Worm (Caenorhabditis elegans): ENCODE results near the gene C33A12.19.

The C33A12.19 gene

DNA sequence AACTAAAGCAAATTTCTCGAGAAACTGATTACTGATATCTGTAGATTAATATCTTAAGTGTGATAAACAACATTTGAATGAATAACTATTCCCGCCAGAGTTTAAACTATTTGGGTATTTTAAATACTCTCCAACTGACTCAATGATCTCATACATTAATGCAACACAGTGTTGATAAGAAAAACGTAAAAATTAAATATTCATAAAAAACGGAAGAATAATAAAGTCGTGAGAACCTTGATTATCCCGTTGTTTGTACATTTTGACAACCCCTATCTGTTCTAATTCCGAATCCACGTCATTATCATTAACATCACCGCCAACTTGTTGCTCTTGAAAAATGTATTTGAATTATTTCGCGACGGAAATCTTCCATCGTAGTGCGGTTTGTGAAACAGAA, 12.8 kb downstream of the C33A12.19 start, which contains the start of gene elo-7:
Gene elo-7 (plus strand): TSS at position 301 of the 400 bp plus-strand sequence.
- no peak for TF ChIP-seq dao-5 (tag; optimal IDR thresholded peaks at IDR 0.05)
- no peak for TF ChIP-seq W03F9.2 (tag; optimal IDR thresholded peaks at IDR 0.05)
- TF ChIP-seq him-1 (tag; optimal IDR thresholded peaks at IDR 0.05) = no peak

DNA sequence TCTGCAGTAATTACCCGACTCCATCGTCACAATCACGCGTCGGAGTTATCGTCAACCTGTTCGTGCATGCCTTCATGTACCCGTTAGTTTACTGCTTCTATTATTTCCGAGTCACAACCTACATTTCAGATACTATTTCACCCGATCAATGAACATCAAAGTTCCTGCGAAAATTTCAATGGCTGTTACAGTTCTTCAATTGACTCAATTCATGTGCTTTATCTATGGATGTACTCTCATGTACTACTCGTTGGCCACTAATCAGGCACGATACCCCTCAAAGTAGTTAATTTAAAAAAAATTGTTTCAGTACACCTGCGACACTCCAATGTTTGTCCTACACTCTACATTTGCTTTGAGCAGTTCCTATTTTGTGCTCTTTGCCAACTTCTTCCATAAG, 14.0 kb downstream of the C33A12.19 start:
- TF ChIP-seq W03F9.2 (tag; optimal IDR thresholded peaks at IDR 0.05) (no peak), dao-5 (tag; optimal IDR thresholded peaks at IDR 0.05) (no peak), him-1 (tag; optimal IDR thresholded peaks at IDR 0.05) (no peak)

ce11 chrIV:9533071-9533470, 16.3 kb downstream of the C33A12.19 start, which contains the start of gene F56H11.2:
Gene F56H11.2, minus strand, starts transcription at chrIV:9533171.
- no peak for TF ChIP-seq dao-5 (tag; optimal IDR thresholded peaks at IDR 0.05)
- no peak for TF ChIP-seq him-1 (tag; optimal IDR thresholded peaks at IDR 0.05)
- no peak for TF ChIP-seq W03F9.2 (tag; optimal IDR thresholded peaks at IDR 0.05)

- TF ChIP-seq dao-5 (tag; optimal IDR thresholded peaks at IDR 0.05) (no peak), him-1 (tag; optimal IDR thresholded peaks at IDR 0.05) (no peak), W03F9.2 (tag; optimal IDR thresholded peaks at IDR 0.05) (no peak)
Observed at ce11 chrIV:9534342-9534741, 17.5 kb downstream of the C33A12.19 start.

DNA sequence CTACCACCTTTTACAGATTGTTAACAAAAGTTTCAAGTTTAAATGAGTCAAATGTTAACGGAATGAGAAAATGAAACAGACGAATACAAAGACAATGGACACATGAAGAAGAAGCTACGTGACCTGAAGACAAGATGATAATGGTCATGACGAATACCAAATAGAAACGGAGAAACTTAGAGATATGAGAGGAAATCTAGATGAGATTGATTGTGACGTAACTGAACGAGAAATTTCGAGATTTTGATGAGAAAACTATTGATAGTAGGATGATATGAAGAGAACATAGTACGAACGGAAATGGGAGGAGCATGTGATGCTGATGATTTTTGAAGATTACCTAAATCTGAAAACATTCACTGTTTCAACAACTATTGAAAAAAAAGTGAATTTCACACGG, 18.3 kb downstream of the C33A12.19 start:
- TF ChIP-seq him-1 (tag; optimal IDR thresholded peaks at IDR 0.05) = no peak
- no peak for TF ChIP-seq W03F9.2 (tag; optimal IDR thresholded peaks at IDR 0.05)
- TF ChIP-seq dao-5 (tag; optimal IDR thresholded peaks at IDR 0.05) = no peak

DNA sequence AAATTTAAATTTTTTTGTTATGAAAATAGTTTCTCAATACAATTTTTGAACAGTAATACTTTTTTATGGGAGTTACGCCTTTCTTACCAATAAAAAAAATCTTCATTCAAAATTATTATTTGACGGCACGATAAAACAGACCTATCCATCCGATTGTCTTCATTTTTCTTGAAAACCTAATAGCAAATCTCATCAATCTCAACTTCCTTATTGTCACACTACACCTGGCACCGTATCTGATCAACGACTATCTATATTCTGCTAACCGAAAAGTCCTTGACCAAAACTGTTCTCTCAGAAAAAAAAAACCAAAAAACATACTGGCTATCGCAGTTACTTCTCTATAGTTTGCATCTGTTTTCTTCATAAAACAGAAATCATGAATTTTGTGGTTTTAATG, 19.3 kb downstream of the C33A12.19 start:
- TF ChIP-seq W03F9.2 (tag; optimal IDR thresholded peaks at IDR 0.05) (no peak), him-1 (tag; optimal IDR thresholded peaks at IDR 0.05) (no peak), dao-5 (tag; optimal IDR thresholded peaks at IDR 0.05) (no peak)

- TF ChIP-seq him-1 (tag; optimal IDR thresholded peaks at IDR 0.05) (no peak), W03F9.2 (tag; optimal IDR thresholded peaks at IDR 0.05) (peak; percentile 13)
Observed at ce11 chrIV:9537500-9537899, 20.7 kb downstream of the C33A12.19 start.

ce11 chrIV:9538214-9538613, 21.4 kb downstream of the C33A12.19 start:
- TF ChIP-seq W03F9.2 (tag; optimal IDR thresholded peaks at IDR 0.05) = no peak
- TF ChIP-seq him-1 (tag; optimal IDR thresholded peaks at IDR 0.05) = no peak
- no peak for TF ChIP-seq dao-5 (tag; optimal IDR thresholded peaks at IDR 0.05)

ce11 chrIV:9540342-9540856, 23.6 kb downstream of the C33A12.19 start, which contains the start of gene fbl-1:
Gene fbl-1, plus strand, starts transcription at chrIV:9540806.
- no peak for TF ChIP-seq W03F9.2 (tag; optimal IDR thresholded peaks at IDR 0.05)
- no peak for TF ChIP-seq dao-5 (tag; optimal IDR thresholded peaks at IDR 0.05)
- TF ChIP-seq him-1 (tag; optimal IDR thresholded peaks at IDR 0.05) = no peak

DNA sequence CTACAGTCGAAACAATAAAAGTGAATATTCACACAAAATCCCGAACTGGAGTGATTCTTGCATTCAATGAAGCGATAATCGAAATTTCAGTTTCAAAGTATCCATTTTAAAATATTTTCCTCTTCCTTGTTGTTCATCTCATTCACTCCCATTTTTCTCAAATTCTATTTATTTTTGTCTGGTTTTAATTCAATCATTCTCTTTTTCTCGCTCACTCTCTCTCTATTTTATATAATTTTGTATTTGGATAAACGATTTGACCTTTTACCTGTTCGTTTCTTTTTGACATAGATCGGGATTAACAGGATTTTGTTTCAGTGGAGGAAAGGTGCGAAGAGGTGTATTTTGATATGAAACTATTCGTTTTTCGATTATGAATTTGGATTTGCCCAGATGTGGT, 29.2 kb downstream of the C33A12.19 start, which contains the start of gene T05A1.5:
Gene T05A1.5 (plus strand): TSS at position 301 of the 400 bp plus-strand sequence.
- TF ChIP-seq dao-5 (tag; optimal IDR thresholded peaks at IDR 0.05) = no peak
- TF ChIP-seq W03F9.2 (tag; optimal IDR thresholded peaks at IDR 0.05) = no peak
- no peak for TF ChIP-seq him-1 (tag; optimal IDR thresholded peaks at IDR 0.05)

DNA sequence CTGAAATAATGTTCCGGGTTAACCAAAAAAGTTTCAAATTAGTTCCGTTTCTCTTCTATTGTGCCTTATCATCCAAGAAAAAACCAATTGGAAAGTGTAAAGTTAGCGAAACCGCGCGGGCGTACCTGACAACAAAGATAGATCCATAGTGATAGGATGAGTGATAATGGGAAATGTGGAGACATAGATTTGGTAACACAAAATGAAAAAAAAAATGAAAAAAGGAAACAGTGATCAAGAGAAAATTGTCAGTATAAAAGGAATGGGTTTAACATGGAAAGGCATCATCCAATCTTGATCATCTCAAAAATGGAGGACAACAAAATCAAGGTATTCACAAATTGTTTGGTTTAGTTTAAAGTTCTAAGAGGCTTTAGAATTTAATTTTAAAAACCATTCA, 46.3 kb downstream of the C33A12.19 start, which contains the start of gene col-122:
Gene col-122 (plus strand): TSS at position 301 of the 400 bp plus-strand sequence.
- TF ChIP-seq dao-5 (tag; optimal IDR thresholded peaks at IDR 0.05) = no peak

DNA sequence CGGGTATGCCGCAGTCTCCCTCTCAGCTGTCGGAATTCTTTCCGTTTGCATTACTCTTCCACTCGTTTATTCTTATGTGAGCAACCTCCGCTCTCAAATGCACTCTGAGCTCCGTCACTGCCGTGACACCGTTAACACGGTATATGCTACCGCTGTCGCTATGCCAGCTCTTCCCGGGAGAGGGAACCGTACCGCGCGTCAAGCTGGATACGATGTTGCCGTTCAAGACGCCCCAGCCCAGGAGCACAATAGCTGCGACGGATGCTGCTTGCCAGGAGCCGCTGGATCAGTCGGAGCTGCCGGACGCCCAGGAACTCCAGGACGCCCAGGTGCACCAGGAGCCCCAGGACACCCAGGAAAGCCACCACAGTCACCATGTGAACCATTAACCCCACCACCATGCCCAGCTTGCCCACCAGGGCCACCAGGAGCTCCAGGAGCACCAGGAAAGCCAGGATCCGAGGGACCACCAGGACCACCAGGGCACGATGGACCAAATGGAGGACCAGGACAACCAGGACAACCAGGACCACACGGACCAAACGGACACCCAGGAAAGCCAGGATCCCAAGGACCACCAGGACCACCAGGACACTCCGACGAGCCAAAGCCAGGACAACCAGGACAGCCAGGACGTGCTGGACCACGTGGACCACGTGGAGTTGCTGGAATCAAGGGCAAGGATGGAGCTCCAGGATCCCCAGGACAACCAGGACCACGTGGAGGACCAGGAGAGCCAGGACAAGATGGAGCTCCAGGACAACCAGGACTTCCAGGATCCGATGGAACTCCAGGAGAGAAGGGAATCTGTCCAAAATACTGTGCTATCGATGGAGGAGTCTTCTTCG, 47.0 kb downstream of the C33A12.19 start:
- no peak for TF ChIP-seq dao-5 (tag; optimal IDR thresholded peaks at IDR 0.05)
- no peak for TF ChIP-seq W03F9.2 (tag; optimal IDR thresholded peaks at IDR 0.05)
- TF ChIP-seq him-1 (tag; optimal IDR thresholded peaks at IDR 0.05) = no peak

- TF ChIP-seq W03F9.2 (tag; optimal IDR thresholded peaks at IDR 0.05) = no peak
- no peak for TF ChIP-seq dao-5 (tag; optimal IDR thresholded peaks at IDR 0.05)
- TF ChIP-seq him-1 (tag; optimal IDR thresholded peaks at IDR 0.05) = no peak
Observed at ce11 chrIV:9566505-9566904, 49.7 kb downstream of the C33A12.19 start, which contains the start of gene lron-14. Gene lron-14, minus strand, starts transcription at chrIV:9566605.

Measured in whole organism, L4/young adult.